Fruit fly (Drosophila melanogaster) whole organism, embryonic: ENCODE data around the gene Sec24CD.

ENCODE experiments used
- ATbp ChIP-seq: fragments of 200-800 bp; sonication (Bioruptor generic); optimal IDR thresholded peaks from 2 replicates; lab custom pipeline; 2017; ENCODE audit warnings: missing biosample characterization, mild to moderate bottlenecking, missing genetic modification characterization, missing genetic modification reagents
- Atf-2 ChIP-seq: fragments of 200-800 bp; sonication (Bioruptor generic); optimal IDR thresholded peaks from 2 replicates; lab custom pipeline; 2016; ENCODE audit warnings: missing biosample characterization, missing genetic modification characterization
- BEAF-32 ChIP-seq: fragments of 200-800 bp; sonication (Bioruptor generic); optimal IDR thresholded peaks from 3 replicates; lab custom pipeline; 2017; ENCODE audit warnings: missing biosample characterization, missing genetic modification characterization, mild to moderate bottlenecking, moderate library complexity, missing genetic modification reagents
- Bdp1 ChIP-seq: fragments of 200-800 bp; sonication (Bioruptor generic); optimal IDR thresholded peaks from 3 replicates; lab custom pipeline; 2016; ENCODE audit warnings: missing biosample characterization, missing genetic modification characterization
- CG10147 ChIP-seq: fragments of 200-800 bp; sonication (Bioruptor generic); optimal IDR thresholded peaks from 2 replicates; lab custom pipeline; 2019; ENCODE audit warnings: missing biosample characterization, mild to moderate bottlenecking, missing genetic modification characterization, moderate library complexity
- CG11093 ChIP-seq: fragments of 200-800 bp; sonication (Bioruptor generic); IDR thresholded peaks from 3 replicates; pipeline ENCODE4 v1.3.6; 2022; ENCODE audit warnings: missing biosample characterization, missing genetic modification characterization
- CG12219 ChIP-seq: fragments of 200-800 bp; sonication (Bioruptor generic); optimal IDR thresholded peaks from 3 replicates; lab custom pipeline; 2018; ENCODE audit warnings: missing biosample characterization, mild to moderate bottlenecking, missing genetic modification characterization
- CG13624 ChIP-seq: fragments of 200-800 bp; sonication (Bioruptor generic); optimal IDR thresholded peaks from 2 replicates; lab custom pipeline; 2016; ENCODE audit warnings: missing biosample characterization, missing genetic modification characterization
- CG14441 ChIP-seq: fragments of 200-800 bp; sonication (Bioruptor generic); IDR thresholded peaks from 2 replicates; pipeline ENCODE4 v1.3.6; 2022; ENCODE audit warnings: missing biosample characterization, missing genetic modification characterization
- CG2678 ChIP-seq: fragments of 200-800 bp; sonication (Bioruptor generic); optimal IDR thresholded peaks from 3 replicates; lab custom pipeline; 2019; ENCODE audit warnings: missing biosample characterization, mild to moderate bottlenecking, missing genetic modification characterization, moderate library complexity
- CG2875 ChIP-seq: fragments of 200-800 bp; sonication (Bioruptor generic); optimal IDR thresholded peaks from 2 replicates; lab custom pipeline; 2017; ENCODE audit warnings: missing biosample characterization, mild to moderate bottlenecking, missing genetic modification characterization, missing genetic modification reagents
- CG30431 ChIP-seq: fragments of 200-800 bp; sonication (Bioruptor generic); optimal IDR thresholded peaks from 2 replicates; lab custom pipeline; 2017; ENCODE audit warnings: missing biosample characterization, missing genetic modification characterization
- CG31441 ChIP-seq: fragments of 200-800 bp; sonication (Bioruptor generic); IDR thresholded peaks from 2 replicates; pipeline ENCODE4 v1.3.6; 2022; ENCODE audit warnings: missing biosample characterization, missing genetic modification characterization
- CG3163 ChIP-seq: fragments of 200-800 bp; sonication (Bioruptor generic); optimal IDR thresholded peaks from 3 replicates; lab custom pipeline; 2016; ENCODE audit warnings: missing biosample characterization, missing genetic modification characterization
- CG33213 ChIP-seq: fragments of 200-800 bp; sonication (Bioruptor generic); optimal IDR thresholded peaks from 3 replicates; lab custom pipeline; 2016; ENCODE audit warnings: missing biosample characterization, missing genetic modification characterization
- CG33557 ChIP-seq: fragments of 200-800 bp; sonication (Bioruptor generic); optimal IDR thresholded peaks from 2 replicates; lab custom pipeline; 2019; ENCODE audit warnings: missing biosample characterization, mild to moderate bottlenecking, missing genetic modification characterization, moderate library complexity
- CG34422 ChIP-seq: fragments of 200-800 bp; sonication (Bioruptor generic); IDR thresholded peaks from 3 replicates; pipeline ENCODE4 v1.3.6; 2022; ENCODE audit warnings: missing biosample characterization, missing genetic modification characterization
- CG8281 ChIP-seq: fragments of 200-800 bp; sonication (Bioruptor generic); optimal IDR thresholded peaks from 2 replicates; lab custom pipeline; 2018; ENCODE audit warnings: missing biosample characterization, mild to moderate bottlenecking, missing genetic modification characterization, moderate library complexity
- CkIIα-i1 ChIP-seq: fragments of 200-800 bp; sonication (Bioruptor generic); IDR thresholded peaks from 2 replicates; pipeline ENCODE4 v1.3.6; 2022; ENCODE audit warnings: missing biosample characterization, missing genetic modification characterization
- Dp ChIP-seq: fragments of 200-800 bp; sonication (Bioruptor generic); optimal IDR thresholded peaks from 2 replicates; lab custom pipeline; 2018; ENCODE audit warnings: missing biosample characterization, mild to moderate bottlenecking, missing genetic modification characterization, moderate library complexity
- Drgx ChIP-seq: fragments of 200-800 bp; sonication (Bioruptor generic); IDR thresholded peaks from 2 replicates; pipeline ENCODE4 v1.3.6; 2022; ENCODE audit warnings: missing biosample characterization, missing genetic modification characterization
- Elba2 ChIP-seq: fragments of 200-800 bp; sonication (Bioruptor generic); optimal IDR thresholded peaks from 3 replicates; lab custom pipeline; 2016; ENCODE audit warnings: missing biosample characterization, missing genetic modification characterization
- Hey ChIP-seq: fragments of 200-800 bp; sonication (Bioruptor generic); optimal IDR thresholded peaks from 3 replicates; lab custom pipeline; 2018; ENCODE audit warnings: missing biosample characterization, mild to moderate bottlenecking, missing genetic modification characterization
- HmgZ ChIP-seq: fragments of 200-800 bp; sonication (Bioruptor generic); optimal IDR thresholded peaks from 2 replicates; lab custom pipeline; 2018; ENCODE audit warnings: missing biosample characterization, mild to moderate bottlenecking, missing genetic modification characterization
- Hmx ChIP-seq: fragments of 200-800 bp; sonication (Bioruptor generic); optimal IDR thresholded peaks from 2 replicates; lab custom pipeline; 2016; ENCODE audit warnings: missing biosample characterization, missing genetic modification characterization
- MTF-1 ChIP-seq: fragments of 200-800 bp; sonication (Bioruptor generic); optimal IDR thresholded peaks from 2 replicates; lab custom pipeline; 2018; ENCODE audit warnings: missing biosample characterization, mild to moderate bottlenecking, missing genetic modification characterization, borderline replicate concordance
- NC2β ChIP-seq: fragments of 200-800 bp; sonication (Bioruptor generic); optimal IDR thresholded peaks from 2 replicates; lab custom pipeline; 2016; ENCODE audit warnings: missing biosample characterization, missing genetic modification characterization
- NK7.1 ChIP-seq: fragments of 200-800 bp; sonication (Bioruptor generic); optimal IDR thresholded peaks from 3 replicates; lab custom pipeline; 2016; ENCODE audit warnings: missing biosample characterization, missing genetic modification characterization
- Neu2 ChIP-seq: fragments of 200-800 bp; sonication (Bioruptor generic); optimal IDR thresholded peaks from 3 replicates; lab custom pipeline; 2016; ENCODE audit warnings: missing biosample characterization, missing genetic modification characterization, borderline replicate concordance
- Oli ChIP-seq: fragments of 200-800 bp; sonication (Bioruptor generic); optimal IDR thresholded peaks from 2 replicates; lab custom pipeline; 2018; ENCODE audit warnings: missing biosample characterization, mild to moderate bottlenecking, missing genetic modification characterization, moderate library complexity
- Vsx1 ChIP-seq: fragments of 200-800 bp; sonication (Bioruptor generic); optimal IDR thresholded peaks from 2 replicates; lab custom pipeline; 2017; ENCODE audit warnings: missing biosample characterization, mild to moderate bottlenecking, missing genetic modification characterization, missing genetic modification reagents
- ara ChIP-seq: fragments of 200-800 bp; sonication (Bioruptor generic); IDR thresholded peaks from 2 replicates; pipeline ENCODE4 v1.3.6; 2022; ENCODE audit warnings: missing biosample characterization, missing genetic modification characterization
- bcd ChIP-seq: fragments of 200-800 bp; sonication (Bioruptor generic); optimal IDR thresholded peaks from 2 replicates; lab custom pipeline; 2017; ENCODE audit warnings: missing biosample characterization, mild to moderate bottlenecking, missing genetic modification characterization
- br ChIP-seq: fragments of >200 bp; optimal IDR thresholded peaks from 2 replicates; lab custom pipeline; 2017
- crc ChIP-seq: fragments of 200-800 bp; sonication (Bioruptor generic); optimal IDR thresholded peaks from 2 replicates; lab custom pipeline; 2016; ENCODE audit warnings: missing biosample characterization, missing genetic modification characterization
- disco-r ChIP-seq: fragments of 200-800 bp; sonication (Bioruptor generic); optimal IDR thresholded peaks from 2 replicates; lab custom pipeline; 2016; ENCODE audit warnings: missing biosample characterization, missing genetic modification characterization
- dm ChIP-seq: fragments of 200-800 bp; sonication (Bioruptor generic); optimal IDR thresholded peaks from 3 replicates; lab custom pipeline; 2016; ENCODE audit warnings: missing biosample characterization, missing genetic modification characterization
- dpn ChIP-seq, 2 experiments: fragments of 200-800 bp; sonication (Bioruptor generic); optimal IDR thresholded peaks; 3 replicates each; lab custom pipeline; 2016; ENCODE audit warnings: missing biosample characterization in 2 of 2, missing genetic modification characterization in 2 of 2
- eve ChIP-seq, 2 experiments: fragments of >200 bp; optimal IDR thresholded peaks; 2 replicates each; lab custom pipeline; 2017; ENCODE audit warnings: missing biosample characterization in 2 of 2, missing genetic modification characterization in 2 of 2
- grau ChIP-seq: fragments of 200-800 bp; optimal IDR thresholded peaks from 3 replicates; lab custom pipeline; 2019; ENCODE audit warnings: missing biosample characterization, mild to moderate bottlenecking, missing genetic modification characterization, moderate library complexity
- ind ChIP-seq: fragments of 200-800 bp; sonication (Bioruptor generic); optimal IDR thresholded peaks from 3 replicates; lab custom pipeline; 2016; ENCODE audit warnings: missing biosample characterization, missing genetic modification characterization
- kah ChIP-seq: fragments of 200-800 bp; sonication (Bioruptor generic); optimal IDR thresholded peaks from 2 replicates; lab custom pipeline; 2018; ENCODE audit warnings: missing biosample characterization, mild to moderate bottlenecking, missing genetic modification characterization
- kay ChIP-seq: fragments of 200-800 bp; sonication (Bioruptor generic); optimal IDR thresholded peaks from 2 replicates; lab custom pipeline; 2016; ENCODE audit warnings: missing biosample characterization, missing genetic modification characterization
- kni ChIP-seq: fragments of 200-800 bp; sonication (Bioruptor generic); optimal IDR thresholded peaks from 3 replicates; lab custom pipeline; 2017; ENCODE audit warnings: mild to moderate bottlenecking, missing biosample characterization, missing genetic modification reagents, missing genetic modification characterization
- lbe ChIP-seq: fragments of 200-800 bp; sonication (Bioruptor generic); optimal IDR thresholded peaks from 2 replicates; lab custom pipeline; 2016; ENCODE audit warnings: missing biosample characterization, mild to moderate bottlenecking, missing genetic modification characterization
- mam ChIP-seq: fragments of 200-800 bp; sonication (Bioruptor generic); optimal IDR thresholded peaks from 3 replicates; lab custom pipeline; 2016; ENCODE audit warnings: missing biosample characterization, missing genetic modification characterization
- mld ChIP-seq: fragments of 200-800 bp; sonication (Bioruptor generic); IDR thresholded peaks from 3 replicates; pipeline ENCODE4 v1.3.6; 2022; ENCODE audit warnings: missing biosample characterization, missing genetic modification characterization; ENCODE audit not compliant: partially characterized antibody
- sc ChIP-seq, 3 experiments: fragments of >200 bp in 2 of 3; fragments of 200-800 bp in 1 of 3; sonication (Bioruptor generic) in 1 of 3; optimal IDR thresholded peaks; 2 replicates in 2 of 3; 3 replicates in 1 of 3; lab custom pipeline; 2017; ENCODE audit warnings: mild to moderate bottlenecking in 1 of 3, missing biosample characterization in 1 of 3, missing genetic modification characterization in 1 of 3, missing genetic modification reagents in 1 of 3
- sisA ChIP-seq: fragments of 200-800 bp; sonication (Bioruptor generic); IDR thresholded peaks from 2 replicates; pipeline ENCODE4 v1.3.6; 2022; ENCODE audit warnings: missing biosample characterization, missing genetic modification characterization
- twi ChIP-seq: fragments of 200-800 bp; optimal IDR thresholded peaks from 2 replicates; lab custom pipeline; 2019; ENCODE audit warnings: missing biosample characterization, mild to moderate bottlenecking, missing genetic modification characterization, moderate library complexity
- vfl ChIP-seq: fragments of 200-800 bp; sonication (Bioruptor generic); optimal IDR thresholded peaks from 2 replicates; lab custom pipeline; 2016; ENCODE audit warnings: missing biosample characterization, missing genetic modification characterization

The Sec24CD gene

dm6 chr2L:2193357-2193780 lies 43.3 kb downstream of the Sec24CD start (continued):
- TF ChIP-seq CG13624 (GFP tag; lab: Kevin White, UChicago) (peak; percentile 75), lbe (GFP tag; lab: Kevin White, UChicago) (peak; percentile 30), BEAF-32 (GFP tag; lab: Kevin White, UChicago) (peak; percentile 59), Neu2 (GFP tag; lab: Kevin White, UChicago) (no peak), crc (GFP tag; lab: Kevin White, UChicago) (no peak), bcd (peak; percentile 40), dpn (GFP tag; optimal IDR thresholded peaks at IDR 0.05; lab: Kevin White, UChicago) (peak in 1 of 2 experiments; percentile 52), Dp (GFP tag; lab: Kevin White, UChicago) (peak; percentile 79), ATbp (GFP tag; lab: Kevin White, UChicago) (no peak), CG12219 (peak; percentile 25), Oli (peak; percentile 23), Bdp1 (GFP tag; lab: Kevin White, UChicago) (peak; percentile 4), kay (GFP tag; lab: Kevin White, UChicago) (peak; percentile 18), kni (GFP tag; lab: Kevin White, UChicago) (peak; percentile 87), grau (tag; lab: Kevin White, UChicago) (peak; percentile 47), CG30431 (GFP tag; lab: Kevin White, UChicago) (no peak), MTF-1 (GFP tag; lab: Kevin White, UChicago) (peak; percentile 55), mam (GFP tag; lab: Kevin White, UChicago) (peak; percentile 37), CG2678 (tag; lab: Kevin White, UChicago) (peak; percentile 50), CG8281 (tag; lab: Kevin White, UChicago) (peak; percentile 12), twi (tag; lab: Kevin White, UChicago) (peak; percentile 26), dm (GFP tag; lab: Kevin White, UChicago) (peak; percentile 83), mld (GFP tag; lab: Robert Waterston, UW) (no peak), NC2β (GFP tag; lab: Kevin White, UChicago) (peak; percentile 21), CG11093 (peak; percentile 33; the same call in 1 of the 3 replicates), vfl (peak; percentile 26), HmgZ (tag; lab: Kevin White, UChicago) (peak; percentile 87), disco-r (GFP tag; lab: Kevin White, UChicago) (peak; percentile 15), NK7.1 (GFP tag; lab: Kevin White, UChicago) (peak; percentile 34), Vsx1 (peak; percentile 67), CG34422 (GFP tag; lab: Robert Waterston, UW) (no peak), CG2875 (peak; percentile 40), Elba2 (GFP tag; lab: Kevin White, UChicago) (no peak), CG31441 (GFP tag; lab: Robert Waterston, UW) (no peak)

- TF ChIP-seq CG33213 (GFP tag; lab: Kevin White, UChicago): peak; percentile 65
- no peak for TF ChIP-seq ind
- no peak for TF ChIP-seq kni (GFP tag; lab: Kevin White, UChicago)
- TF ChIP-seq br (lab: Kevin White, UChicago): no peak
- TF ChIP-seq CG33557 (GFP tag; lab: Kevin White, UChicago): no peak
- no peak for TF ChIP-seq Atf-2 (GFP tag; lab: Kevin White, UChicago)
- TF ChIP-seq Hey (tag; lab: Kevin White, UChicago): no peak
- TF ChIP-seq BEAF-32 (GFP tag; lab: Kevin White, UChicago): peak; percentile 67
- no peak for TF ChIP-seq kah (GFP tag; lab: Kevin White, UChicago)
- TF ChIP-seq eve (GFP tag; optimal IDR thresholded peaks at IDR 0.05; lab: Kevin White, UChicago): no peak
- TF ChIP-seq Drgx (GFP tag; lab: Robert Waterston, UW): no peak
- no peak for TF ChIP-seq ara
- TF ChIP-seq CG10147: no peak
- no peak for TF ChIP-seq Hmx (GFP tag; lab: Kevin White, UChicago)
- no peak for TF ChIP-seq CG14441 (GFP tag; lab: Robert Waterston, UW)
- TF ChIP-seq CkIIα-i1 (GFP tag; lab: Robert Waterston, UW): no peak
- TF ChIP-seq CG3163: no peak
- TF ChIP-seq sc (optimal IDR thresholded peaks at IDR 0.05; lab: Kevin White, UChicago): no peak
- TF ChIP-seq sc (GFP tag; optimal IDR thresholded peaks at IDR 0.05; lab: Kevin White, UChicago): no peak
- no peak for TF ChIP-seq sisA (GFP tag; lab: Robert Waterston, UW)
Measured at dm6 chr2L:2192123-2192601, 44.5 kb downstream of the Sec24CD start, which contains the start of gene CG10874. TSS of gene CG10874 (minus strand) at chr2L:2192386.
